Fruit fly (Drosophila melanogaster) whole organism, prepupa: ENCODE results near the gene CG14086.

Experiments
- CG6854 ChIP-seq: fragments of 200-800 bp; sonication (Bioruptor generic); optimal IDR thresholded peaks from 2 replicates; lab custom pipeline; 2017; ENCODE audit warnings: missing biosample characterization, mild to moderate bottlenecking, missing genetic modification characterization
- Met ChIP-seq: fragments of 200-800 bp; sonication (Bioruptor generic); optimal IDR thresholded peaks from 3 replicates; lab custom pipeline; 2016; ENCODE audit warnings: missing biosample characterization, missing genetic modification characterization

DNA sequence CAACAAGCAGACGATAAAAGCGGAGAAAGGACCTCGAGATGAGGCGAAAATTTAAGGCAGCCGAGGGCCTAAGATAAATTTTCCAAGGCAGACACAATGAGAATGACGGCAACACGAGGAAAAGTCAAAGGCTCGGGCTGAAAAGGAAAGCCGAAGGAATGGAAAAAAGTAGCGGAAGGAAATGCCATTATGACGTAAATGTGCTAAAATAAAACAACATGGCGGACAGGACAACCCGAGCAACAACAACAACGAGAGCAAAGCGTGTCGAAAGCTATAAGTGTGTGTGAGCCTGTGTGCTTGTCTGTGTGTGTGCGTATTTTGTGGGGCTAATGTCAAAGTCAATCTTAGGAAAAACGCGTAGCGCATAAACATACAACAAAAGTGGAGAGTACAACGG, 46.1 kb upstream of the CG14086 start:
- TF ChIP-seq Met (GFP tag; lab: Kevin White, UChicago): no peak
- no peak for TF ChIP-seq CG6854 (GFP tag; lab: Kevin White, UChicago)
